Worm (Caenorhabditis elegans): ENCODE results near the gene cpr-1.

ce11 chrV:11993706-11994345, 18.5 kb downstream of the cpr-1 start, which contains the start of the genes cyl-1 and C52E4.7:
- TF ChIP-seq ama-1 (optimal IDR thresholded peaks at IDR 0.05) (peak; percentile 16), snpc-4 (tag; optimal IDR thresholded peaks at IDR 0.05) (peak; percentile 75), sma-9 (GFP tag; optimal IDR thresholded peaks at IDR 0.05) (peak; percentile 34), sma-9 (tag; optimal IDR thresholded peaks at IDR 0.05) (no peak), unc-62 (GFP tag; optimal IDR thresholded peaks at IDR 0.05) (no peak), mbf-1 (tag; optimal IDR thresholded peaks at IDR 0.05) (no peak), mdl-1 (tag; optimal IDR thresholded peaks at IDR 0.05) (no peak), egl-27 (tag; optimal IDR thresholded peaks at IDR 0.05) (no peak), nhr-237 (tag; optimal IDR thresholded peaks at IDR 0.05) (no peak)
